Worm (Caenorhabditis elegans) whole organism, L1 larva: ENCODE data around the gene C06E4.2.

Source experiments
- aly-2 ChIP-seq: fragments of 150-350 bp; optimal IDR thresholded peaks from 2 replicates; lab custom pipeline; 2014; ENCODE audit warnings: missing biosample characterization, missing genetic modification characterization
- blmp-1 ChIP-seq: fragments of 150-350 bp; optimal IDR thresholded peaks from 2 replicates; lab custom pipeline; 2014; ENCODE audit warnings: missing biosample characterization, missing genetic modification characterization
- elt-3 ChIP-seq, 6 experiments: fragments of 150-350 bp in 1 of 6; sonication (generic microtip); optimal IDR thresholded peaks; 2 replicates each; lab custom pipeline; 2017 to 2018; ENCODE audit warnings: missing biosample characterization in 6 of 6, missing genetic modification characterization in 6 of 6, inconsistent platforms in 1 of 6
- lin-13 ChIP-seq: fragments of 150-350 bp; optimal IDR thresholded peaks from 2 replicates; lab custom pipeline; 2014; ENCODE audit warnings: missing biosample characterization, missing genetic modification reagents, missing genetic modification characterization
- lin-14 ChIP-seq: fragments of 200-800 bp; sonication (Bioruptor generic); optimal IDR thresholded peaks from 2 replicates; lab custom pipeline; 2018; ENCODE audit warnings: mild to moderate bottlenecking, missing genetic modification characterization, moderate library complexity, missing compliant biosample characterization
- lin-35 ChIP-seq, 2 experiments: fragments of 150-350 bp; optimal IDR thresholded peaks; 2 replicates each; lab custom pipeline; 2014; ENCODE audit warnings: missing biosample characterization in 2 of 2, missing genetic modification characterization in 2 of 2, missing genetic modification reagents in 2 of 2
- nhr-11 ChIP-seq: fragments of 150-350 bp; optimal IDR thresholded peaks from 2 replicates; lab custom pipeline; 2014; ENCODE audit warnings: missing biosample characterization, missing genetic modification characterization
- snpc-4 ChIP-seq: fragments of 150-350 bp; optimal IDR thresholded peaks from 2 replicates; lab custom pipeline; 2014; ENCODE audit warnings: missing biosample characterization, missing genetic modification characterization
- sox-4 ChIP-seq: sonication (generic microtip); optimal IDR thresholded peaks from 2 replicates; lab custom pipeline; 2016; ENCODE audit warnings: missing genetic modification characterization, missing compliant biosample characterization
- sup-37 ChIP-seq: fragments of 200-800 bp; sonication (Bioruptor generic); optimal IDR thresholded peaks from 2 replicates; lab custom pipeline; 2018; ENCODE audit warnings: mild to moderate bottlenecking, missing genetic modification characterization, missing compliant biosample characterization
- unc-62 ChIP-seq: fragments of 150-350 bp; optimal IDR thresholded peaks from 2 replicates; lab custom pipeline; 2014; ENCODE audit warnings: missing biosample characterization, missing genetic modification reagents, missing genetic modification characterization
- ztf-11 ChIP-seq, 2 experiments: sonication (generic microtip); optimal IDR thresholded peaks; 2 replicates each; lab custom pipeline; 2016 to 2017; ENCODE audit warnings: missing genetic modification characterization in 2 of 2, missing biosample characterization in 1 of 2, missing compliant biosample characterization in 1 of 2

DNA sequence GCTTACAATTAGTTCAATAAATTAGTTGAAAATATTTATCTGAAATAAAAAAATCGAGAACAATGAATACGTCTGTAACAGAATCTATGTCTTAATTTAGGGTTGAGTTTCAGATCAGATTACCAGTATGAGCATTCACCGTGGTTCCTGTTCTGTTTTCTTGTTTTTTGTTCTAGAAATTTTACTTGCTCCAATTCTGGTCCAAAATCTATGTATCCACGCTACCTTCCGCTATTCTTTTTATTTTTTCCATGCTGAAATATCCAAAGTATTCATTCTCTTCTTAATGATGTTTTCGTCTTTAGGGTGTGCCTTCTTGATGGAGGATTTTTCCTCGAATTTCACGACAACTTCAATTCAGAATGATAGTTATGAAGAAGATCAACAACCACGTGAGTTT, 28.6 kb downstream of the C06E4.2 start, which contains the start of gene npr-27:
- no peak for TF ChIP-seq nhr-11
- no peak for TF ChIP-seq elt-3 (tag; optimal IDR thresholded peaks at IDR 0.05; lab: Kevin White, UChicago)
- TF ChIP-seq ztf-11 (tag; optimal IDR thresholded peaks at IDR 0.05; lab: Kevin White, UChicago), result no peak
- TF ChIP-seq lin-14 (GFP tag; lab: Kevin White, UChicago), result no peak
- TF ChIP-seq blmp-1 (tag; lab: Kevin White, UChicago), result no peak
- TF ChIP-seq sox-4 (tag; lab: Kevin White, UChicago), result no peak
- TF ChIP-seq snpc-4, result no peak
- TF ChIP-seq lin-13, result no peak
- no peak for TF ChIP-seq sup-37 (GFP tag; lab: Kevin White, UChicago)
- TF ChIP-seq aly-2, result no peak
- TF ChIP-seq unc-62, result no peak
- no peak for TF ChIP-seq lin-35 (GFP tag; optimal IDR thresholded peaks at IDR 0.05; lab: Kevin White, UChicago)
